Worm (Caenorhabditis elegans) whole organism, young adult: ENCODE results near the gene Y66H1A.5.

ENCODE experiments used
- B0019.2 ChIP-seq: fragments of 200-800 bp; sonication (Bioruptor generic); conservative IDR thresholded peaks from 2 replicates; pipeline ENCODE4 v1.3.6; 2022; ENCODE audit warnings: missing genetic modification reagents, missing genetic modification characterization, missing compliant biosample characterization
- B0336.3 ChIP-seq: fragments of 200-800 bp; sonication (Bioruptor generic); IDR thresholded peaks from 2 replicates; pipeline ENCODE4 v1.3.6; 2022; ENCODE audit warnings: missing genetic modification characterization, missing compliant biosample characterization
- F10E7.11 ChIP-seq: sonication (generic microtip); optimal IDR thresholded peaks from 2 replicates; lab custom pipeline; 2017; ENCODE audit warnings: mild to moderate bottlenecking, missing genetic modification characterization, moderate library complexity, missing compliant biosample characterization
- F22D6.2 ChIP-seq: sonication (generic microtip); optimal IDR thresholded peaks from 2 replicates; lab custom pipeline; 2016; ENCODE audit warnings: mild to moderate bottlenecking, missing genetic modification characterization, missing compliant biosample characterization
- F23B12.7 ChIP-seq: sonication (generic microtip); optimal IDR thresholded peaks from 2 replicates; lab custom pipeline; 2017; ENCODE audit warnings: missing genetic modification characterization, mild to moderate bottlenecking, missing compliant biosample characterization, antibody characterized with exemption, moderate library complexity; ENCODE audit not compliant: insufficient read depth
- F37B4.10 ChIP-seq: fragments of 200-800 bp; sonication (Bioruptor generic); IDR thresholded peaks from 2 replicates; pipeline ENCODE4 v1.3.6; 2022; ENCODE audit warnings: missing genetic modification characterization, missing compliant biosample characterization
- F39B2.1 ChIP-seq: fragments of 200-800 bp; sonication (Bioruptor generic); IDR thresholded peaks from 2 replicates; pipeline ENCODE4 v1.3.6; 2022; ENCODE audit warnings: missing genetic modification reagents, missing genetic modification characterization, missing compliant biosample characterization
- F55B11.4 ChIP-seq: sonication (generic microtip); optimal IDR thresholded peaks from 2 replicates; lab custom pipeline; 2016; ENCODE audit warnings: missing compliant biosample characterization, missing genetic modification characterization, borderline replicate concordance; ENCODE audit not compliant: insufficient read depth
- K11D2.4 ChIP-seq: fragments of 200-800 bp; sonication (Bioruptor generic); IDR thresholded peaks from 2 replicates; pipeline ENCODE4 v1.3.6; 2022; ENCODE audit warnings: missing genetic modification reagents, missing genetic modification characterization, missing compliant biosample characterization
- K12H6.12 ChIP-seq: fragments of 200-800 bp; sonication (Bioruptor generic); optimal IDR thresholded peaks from 2 replicates; lab custom pipeline; 2018; ENCODE audit warnings: mild to moderate bottlenecking, missing genetic modification characterization, missing compliant biosample characterization
- Y79H2A.3 ChIP-seq: fragments of 200-800 bp; sonication (Bioruptor generic); conservative IDR thresholded peaks from 2 replicates; pipeline ENCODE4 v1.3.6; 2022; ENCODE audit warnings: missing genetic modification reagents, missing genetic modification characterization, missing compliant biosample characterization
- Y95B8A.8 ChIP-seq: fragments of 200-800 bp; sonication (Bioruptor generic); IDR thresholded peaks from 2 replicates; pipeline ENCODE4 v1.3.6; 2022; ENCODE audit warnings: missing genetic modification reagents, missing genetic modification characterization, missing compliant biosample characterization
- ZK185.1 ChIP-seq: sonication (generic microtip); optimal IDR thresholded peaks from 2 replicates; lab custom pipeline; 2016; ENCODE audit warnings: mild to moderate bottlenecking, missing genetic modification characterization, missing compliant biosample characterization; ENCODE audit not compliant: poor library complexity, severe bottlenecking
- aptf-2 ChIP-seq: fragments of 200-800 bp; sonication (Bioruptor generic); conservative IDR thresholded peaks from 2 replicates; pipeline ENCODE4 v1.3.6; 2022; ENCODE audit warnings: missing genetic modification reagents, missing genetic modification characterization, missing compliant biosample characterization
- aptf-3 ChIP-seq: fragments of 200-800 bp; sonication (Bioruptor generic); IDR thresholded peaks from 2 replicates; pipeline ENCODE4 v1.3.6; 2022; ENCODE audit warnings: missing genetic modification characterization, missing compliant biosample characterization
- bed-1 ChIP-seq: fragments of 200-800 bp; sonication (Bioruptor generic); IDR thresholded peaks from 2 replicates; pipeline ENCODE4 v1.3.6; 2022; ENCODE audit warnings: missing genetic modification reagents, missing genetic modification characterization, missing compliant biosample characterization
- bed-2 ChIP-seq: fragments of 200-800 bp; sonication (Bioruptor generic); IDR thresholded peaks from 2 replicates; pipeline ENCODE4 v1.3.6; 2022; ENCODE audit warnings: missing genetic modification reagents, missing genetic modification characterization, missing compliant biosample characterization
- cebp-1 ChIP-seq, 2 experiments: fragments of 200-800 bp in 1 of 2; sonication (Bioruptor generic) in 1 of 2; sonication (generic microtip) in 1 of 2; IDR thresholded peaks in 1 of 2; optimal IDR thresholded peaks in 1 of 2; 2 replicates each; pipeline versions ENCODE4 v1.3.6 to Lab custom; 2017 to 2022; ENCODE audit warnings: missing compliant biosample characterization in 2 of 2, missing genetic modification characterization in 2 of 2, mild to moderate bottlenecking in 1 of 2, missing genetic modification reagents in 1 of 2, moderate library complexity in 1 of 2
- ceh-27 ChIP-seq: fragments of 200-800 bp; sonication (Bioruptor generic); optimal IDR thresholded peaks from 2 replicates; lab custom pipeline; 2018; ENCODE audit warnings: mild to moderate bottlenecking, missing genetic modification characterization, moderate library complexity, missing compliant biosample characterization
- ceh-40 ChIP-seq: fragments of 200-800 bp; sonication (Bioruptor generic); IDR thresholded peaks from 2 replicates; pipeline ENCODE4 v1.3.6; 2022; ENCODE audit warnings: missing genetic modification characterization, missing compliant biosample characterization
- ceh-58 ChIP-seq: fragments of 200-800 bp; sonication (Bioruptor generic); IDR thresholded peaks from 2 replicates; pipeline ENCODE4 v1.3.6; 2022; ENCODE audit warnings: missing genetic modification characterization, missing compliant biosample characterization
- ceh-79 ChIP-seq: sonication (generic microtip); optimal IDR thresholded peaks from 2 replicates; lab custom pipeline; 2017; ENCODE audit warnings: mild to moderate bottlenecking, missing genetic modification characterization, missing compliant biosample characterization
- dox-1 ChIP-seq: fragments of 200-800 bp; sonication (Bioruptor generic); IDR thresholded peaks from 2 replicates; pipeline ENCODE4 v1.3.6; 2022; ENCODE audit warnings: missing genetic modification reagents, missing genetic modification characterization, missing compliant biosample characterization
- dpff-1 ChIP-seq: sonication (generic microtip); optimal IDR thresholded peaks from 2 replicates; lab custom pipeline; 2017; ENCODE audit warnings: mild to moderate bottlenecking, missing genetic modification characterization, missing compliant biosample characterization
- efl-1 ChIP-seq: fragments of 150-350 bp; optimal IDR thresholded peaks from 2 replicates; lab custom pipeline; 2014; ENCODE audit warnings: missing biosample characterization, missing genetic modification reagents, missing genetic modification characterization
- egl-18 ChIP-seq: fragments of 200-800 bp; sonication (Bioruptor generic); IDR thresholded peaks from 2 replicates; pipeline ENCODE4 v1.3.6; 2022; ENCODE audit warnings: missing genetic modification reagents, missing genetic modification characterization, missing compliant biosample characterization
- hlh-12 ChIP-seq: sonication (generic microtip); optimal IDR thresholded peaks from 2 replicates; lab custom pipeline; 2016; ENCODE audit warnings: missing genetic modification characterization, missing compliant biosample characterization
- hmg-20 ChIP-seq: fragments of 200-800 bp; sonication (Bioruptor generic); IDR thresholded peaks from 2 replicates; pipeline ENCODE4 v1.3.6; 2022; ENCODE audit warnings: missing genetic modification reagents, missing genetic modification characterization, missing compliant biosample characterization
- lin-35 ChIP-seq, 3 experiments: fragments of 150-350 bp in 2 of 3; sonication (generic microtip) in 1 of 3; optimal IDR thresholded peaks; 2 replicates each; lab custom pipeline; 2014 to 2018; ENCODE audit warnings: missing biosample characterization in 3 of 3, missing genetic modification characterization in 3 of 3, missing genetic modification reagents in 3 of 3
- lin-40 ChIP-seq: sonication (generic microtip); optimal IDR thresholded peaks from 2 replicates; lab custom pipeline; 2016; ENCODE audit warnings: missing genetic modification characterization, mild to moderate bottlenecking, missing compliant biosample characterization, missing genotype, missing genetic modification reagents
- madf-10 ChIP-seq: sonication (generic microtip); optimal IDR thresholded peaks from 2 replicates; lab custom pipeline; 2016; ENCODE audit warnings: mild to moderate bottlenecking, missing genetic modification characterization, missing compliant biosample characterization
- madf-3 ChIP-seq: fragments of 200-800 bp; sonication (Bioruptor generic); IDR thresholded peaks from 2 replicates; pipeline ENCODE4 v1.3.6; 2022; ENCODE audit warnings: missing genetic modification reagents, missing genetic modification characterization, missing compliant biosample characterization
- madf-8 ChIP-seq: fragments of 200-800 bp; sonication (Bioruptor generic); conservative IDR thresholded peaks from 2 replicates; pipeline ENCODE4 v1.3.6; 2022; ENCODE audit warnings: missing genetic modification reagents, missing genetic modification characterization, missing compliant biosample characterization
- mxl-1 ChIP-seq: sonication (generic microtip); optimal IDR thresholded peaks from 2 replicates; lab custom pipeline; 2016; ENCODE audit warnings: missing genetic modification characterization, missing compliant biosample characterization
- nfya-1 ChIP-seq: sonication (generic microtip); optimal IDR thresholded peaks from 2 replicates; lab custom pipeline; 2017; ENCODE audit warnings: antibody characterized with exemption, missing compliant biosample characterization, missing genetic modification characterization, borderline replicate concordance; ENCODE audit not compliant: insufficient read depth
- nhr-80 ChIP-seq: sonication (generic microtip); optimal IDR thresholded peaks from 2 replicates; lab custom pipeline; 2016; ENCODE audit warnings: missing genetic modification characterization, missing compliant biosample characterization
- rcor-1 ChIP-seq: fragments of 200-800 bp; sonication (Bioruptor generic); IDR thresholded peaks from 2 replicates; pipeline ENCODE4 v1.3.6; 2022; ENCODE audit warnings: missing genetic modification reagents, missing genetic modification characterization, missing compliant biosample characterization
- rec-8 ChIP-seq, 2 experiments: sonication (generic microtip); optimal IDR thresholded peaks; 2 replicates each; lab custom pipeline; 2016; ENCODE audit warnings: mild to moderate bottlenecking in 2 of 2, missing genetic modification characterization in 2 of 2, missing genetic modification reagents in 2 of 2, missing genotype in 2 of 2, missing biosample characterization in 1 of 2, missing compliant biosample characterization in 1 of 2, moderate library complexity in 1 of 2
- repo-1 ChIP-seq: sonication (generic microtip); optimal IDR thresholded peaks from 2 replicates; lab custom pipeline; 2017; ENCODE audit warnings: mild to moderate bottlenecking, missing genetic modification characterization, missing compliant biosample characterization
- snpc-1.1 ChIP-seq: sonication (generic microtip); optimal IDR thresholded peaks from 2 replicates; lab custom pipeline; 2017; ENCODE audit warnings: missing genetic modification characterization, mild to moderate bottlenecking, missing compliant biosample characterization, antibody characterized with exemption, moderate library complexity, missing genotype, missing genetic modification reagents; ENCODE audit not compliant: insufficient read depth
- snpc-3.4 ChIP-seq: sonication (generic microtip); optimal IDR thresholded peaks from 2 replicates; lab custom pipeline; 2017; ENCODE audit warnings: missing genetic modification characterization, mild to moderate bottlenecking, missing compliant biosample characterization, antibody characterized with exemption, moderate library complexity, missing genotype, missing genetic modification reagents
- somi-1 ChIP-seq: fragments of 200-800 bp; sonication (Bioruptor generic); optimal IDR thresholded peaks from 2 replicates; lab custom pipeline; 2018; ENCODE audit warnings: mild to moderate bottlenecking, missing genetic modification characterization, missing compliant biosample characterization
- sptf-2 ChIP-seq: fragments of 200-800 bp; sonication (Bioruptor generic); optimal IDR thresholded peaks from 2 replicates; lab custom pipeline; 2018; ENCODE audit warnings: mild to moderate bottlenecking, missing genetic modification characterization, missing compliant biosample characterization
- tbx-9 ChIP-seq: sonication (generic microtip); optimal IDR thresholded peaks from 2 replicates; lab custom pipeline; 2016; ENCODE audit warnings: borderline replicate concordance, missing genetic modification characterization, inconsistent platforms, missing compliant biosample characterization
- unc-130 ChIP-seq: sonication (generic microtip); optimal IDR thresholded peaks from 2 replicates; lab custom pipeline; 2016; ENCODE audit warnings: missing genetic modification reagents, missing genetic modification characterization, missing compliant biosample characterization
- unc-62 ChIP-seq: fragments of 150-350 bp; optimal IDR thresholded peaks from 2 replicates; lab custom pipeline; 2014; ENCODE audit warnings: missing biosample characterization, missing genetic modification reagents, missing genetic modification characterization
- ztf-22 ChIP-seq: fragments of 200-800 bp; sonication (Bioruptor generic); optimal IDR thresholded peaks from 2 replicates; lab custom pipeline; 2018; ENCODE audit warnings: mild to moderate bottlenecking, missing genetic modification characterization, moderate library complexity, missing compliant biosample characterization

The Y66H1A.5 gene

DNA sequence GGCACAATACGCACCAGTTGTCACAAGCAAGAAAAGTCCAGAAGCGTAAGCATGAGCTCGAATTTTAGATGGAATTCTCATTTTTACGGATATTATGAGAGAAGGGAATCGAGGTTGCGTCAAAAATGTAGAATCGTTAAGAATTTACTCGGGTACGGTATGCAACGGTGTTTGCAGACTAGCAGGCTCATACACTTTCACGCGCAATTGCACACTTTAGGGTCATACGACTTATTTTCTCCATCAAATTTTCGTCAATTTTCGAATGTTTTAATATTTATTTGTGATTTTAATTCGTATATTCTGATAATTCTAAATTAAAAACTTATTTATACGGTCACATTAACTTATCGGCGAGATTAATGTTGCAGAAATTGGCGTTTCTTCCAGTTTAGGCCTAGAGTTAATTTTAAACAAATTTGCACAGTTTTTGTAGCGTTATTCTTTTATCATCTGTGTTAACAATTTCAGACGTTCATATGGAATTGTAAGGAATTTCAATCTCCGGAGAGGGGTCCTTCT is 35.5 kb downstream of the Y66H1A.5 start, which contains the start of the genes T07A9.15 and nog-1 (continued):
- TF ChIP-seq repo-1 (tag; lab: Kevin White, UChicago) (no peak), tbx-9 (tag; lab: Kevin White, UChicago) (no peak), lin-40 (peak; percentile 45), rec-8 (tag; optimal IDR thresholded peaks at IDR 0.05; lab: Kevin White, UChicago) (no peak), hlh-12 (tag; lab: Kevin White, UChicago) (no peak), K12H6.12 (tag; lab: Kevin White, UChicago) (no peak), F23B12.7 (tag; lab: Kevin White, UChicago) (peak; percentile 46), dox-1 (GFP tag; lab: Robert Waterston, UW) (no peak), F37B4.10 (GFP tag; lab: Robert Waterston, UW) (no peak), lin-35 (GFP tag; optimal IDR thresholded peaks at IDR 0.05; lab: Kevin White, UChicago) (peak in 1 of 3 experiments; percentile 6), Y95B8A.8 (GFP tag; lab: Robert Waterston, UW) (no peak), dpff-1 (tag; lab: Kevin White, UChicago) (no peak), bed-2 (GFP tag; lab: Robert Waterston, UW) (no peak), F10E7.11 (no peak), aptf-3 (GFP tag; lab: Robert Waterston, UW) (no peak), Y79H2A.3 (GFP tag; lab: Robert Waterston, UW) (no peak), B0019.2 (GFP tag; lab: Robert Waterston, UW) (no peak), rcor-1 (GFP tag; lab: Robert Waterston, UW) (no peak), madf-10 (tag; lab: Kevin White, UChicago) (no peak), unc-130 (no peak), mxl-1 (tag; lab: Kevin White, UChicago) (no peak), ceh-27 (GFP tag; lab: Kevin White, UChicago) (peak; percentile 53), F22D6.2 (no peak), madf-8 (GFP tag; lab: Robert Waterston, UW) (no peak), cebp-1 (GFP tag; IDR thresholded peaks at IDR 0.05; lab: Robert Waterston, UW) (no peak), cebp-1 (tag; optimal IDR thresholded peaks at IDR 0.05; lab: Kevin White, UChicago) (peak; percentile 43), unc-62 (GFP tag; lab: Kevin White, UChicago) (no peak), sptf-2 (GFP tag; lab: Kevin White, UChicago) (no peak), K11D2.4 (GFP tag; lab: Robert Waterston, UW) (no peak), ceh-40 (no peak), nhr-80 (tag; lab: Kevin White, UChicago) (no peak), ZK185.1 (tag; lab: Kevin White, UChicago) (no peak), egl-18 (GFP tag; lab: Robert Waterston, UW) (no peak), ztf-22 (GFP tag; lab: Kevin White, UChicago) (no peak), snpc-3.4 (tag; lab: Kevin White, UChicago) (peak; percentile 66), hmg-20 (GFP tag; lab: Robert Waterston, UW) (no peak), ceh-79 (tag; lab: Kevin White, UChicago) (no peak), nfya-1 (tag; lab: Kevin White, UChicago) (no peak), somi-1 (GFP tag; lab: Kevin White, UChicago) (no peak), madf-3 (GFP tag; lab: Robert Waterston, UW) (no peak), bed-1 (no peak), aptf-2 (GFP tag; lab: Robert Waterston, UW) (no peak), F39B2.1 (GFP tag; lab: Robert Waterston, UW) (no peak), efl-1 (GFP tag; lab: Kevin White, UChicago) (peak; percentile 24), F55B11.4 (tag; lab: Kevin White, UChicago) (no peak), snpc-1.1 (no peak), ceh-58 (GFP tag; lab: Robert Waterston, UW) (no peak), B0336.3 (GFP tag; lab: Robert Waterston, UW) (no peak)
